Fruit fly (Drosophila melanogaster) whole organism, embryonic: ENCODE results near the gene Ccp84Ad.

ENCODE experiments used
- CG10462 ChIP-seq: fragments of 200-800 bp; sonication (Bioruptor generic); optimal IDR thresholded peaks from 2 replicates; lab custom pipeline; 2016; ENCODE audit warnings: missing biosample characterization, missing genetic modification characterization
- CG10979 ChIP-seq: fragments of 200-800 bp; sonication (Bioruptor generic); optimal IDR thresholded peaks from 2 replicates; lab custom pipeline; 2018; ENCODE audit warnings: missing biosample characterization, mild to moderate bottlenecking, missing genetic modification characterization, moderate library complexity
- CG12299 ChIP-seq: fragments of 200-800 bp; sonication (Bioruptor generic); optimal IDR thresholded peaks from 2 replicates; lab custom pipeline; 2018; ENCODE audit warnings: missing biosample characterization, mild to moderate bottlenecking, missing genetic modification characterization
- CG1603 ChIP-seq: fragments of 200-800 bp; sonication (Bioruptor generic); optimal IDR thresholded peaks from 2 replicates; lab custom pipeline; 2019; ENCODE audit warnings: missing biosample characterization, mild to moderate bottlenecking, missing genetic modification characterization, moderate library complexity
- CG1647 ChIP-seq: fragments of 200-800 bp; sonication (Bioruptor generic); optimal IDR thresholded peaks from 3 replicates; lab custom pipeline; 2016; ENCODE audit warnings: missing biosample characterization, missing genetic modification characterization
- CG16813 ChIP-seq: fragments of 200-800 bp; sonication (Bioruptor generic); IDR thresholded peaks from 3 replicates; pipeline ENCODE4 v1.3.6; 2022; ENCODE audit warnings: missing biosample characterization, missing genetic modification characterization; ENCODE audit not compliant: partially characterized antibody
- CG16863 ChIP-seq: fragments of 200-800 bp; sonication (Bioruptor generic); optimal IDR thresholded peaks from 3 replicates; lab custom pipeline; 2016; ENCODE audit warnings: missing biosample characterization, missing genetic modification characterization
- CG17612 ChIP-seq: fragments of 200-800 bp; sonication (Bioruptor generic); IDR thresholded peaks from 2 replicates; pipeline ENCODE4 v1.3.6; 2022; ENCODE audit warnings: missing biosample characterization, missing genetic modification characterization
- CG17802 ChIP-seq: fragments of 200-800 bp; sonication (Bioruptor generic); optimal IDR thresholded peaks from 2 replicates; lab custom pipeline; 2018; ENCODE audit warnings: missing biosample characterization, mild to moderate bottlenecking, missing genetic modification characterization, moderate library complexity
- CG2678 ChIP-seq: fragments of 200-800 bp; sonication (Bioruptor generic); optimal IDR thresholded peaks from 3 replicates; lab custom pipeline; 2019; ENCODE audit warnings: missing biosample characterization, mild to moderate bottlenecking, missing genetic modification characterization, moderate library complexity
- CG30403 ChIP-seq: fragments of 200-800 bp; sonication (Bioruptor generic); optimal IDR thresholded peaks from 3 replicates; lab custom pipeline; 2016; ENCODE audit warnings: missing biosample characterization, missing genetic modification characterization
- CG31224 ChIP-seq: fragments of 200-800 bp; sonication (Bioruptor generic); IDR thresholded peaks from 2 replicates; pipeline ENCODE4 v1.3.6; 2022; ENCODE audit warnings: missing biosample characterization, missing genetic modification characterization
- CG4730 ChIP-seq: fragments of 200-800 bp; sonication (Bioruptor generic); IDR thresholded peaks from 2 replicates; pipeline ENCODE4 v1.3.6; 2022; ENCODE audit warnings: missing biosample characterization, missing genetic modification characterization
- CG5180 ChIP-seq: fragments of 200-800 bp; sonication (Bioruptor generic); optimal IDR thresholded peaks from 3 replicates; lab custom pipeline; 2017; ENCODE audit warnings: missing biosample characterization, missing genetic modification characterization, mild to moderate bottlenecking, moderate library complexity, missing genetic modification reagents
- CG7271 ChIP-seq: fragments of 200-800 bp; sonication (Bioruptor generic); optimal IDR thresholded peaks from 2 replicates; lab custom pipeline; 2018; ENCODE audit warnings: missing biosample characterization, mild to moderate bottlenecking, missing genetic modification characterization, moderate library complexity
- CG7745 ChIP-seq: fragments of 200-800 bp; sonication (Bioruptor generic); optimal IDR thresholded peaks from 2 replicates; lab custom pipeline; 2018; ENCODE audit warnings: missing biosample characterization, mild to moderate bottlenecking, missing genetic modification characterization, moderate library complexity
- CG8281 ChIP-seq: fragments of 200-800 bp; sonication (Bioruptor generic); optimal IDR thresholded peaks from 2 replicates; lab custom pipeline; 2018; ENCODE audit warnings: missing biosample characterization, mild to moderate bottlenecking, missing genetic modification characterization, moderate library complexity
- CG8765 ChIP-seq: fragments of 200-800 bp; sonication (Bioruptor generic); IDR thresholded peaks from 2 replicates; pipeline ENCODE4 v1.3.6; 2022; ENCODE audit warnings: missing biosample characterization, missing genetic modification characterization
- CTCF ChIP-seq: fragments of 200-800 bp; sonication (Bioruptor generic); optimal IDR thresholded peaks from 2 replicates; lab custom pipeline; 2017; ENCODE audit warnings: missing biosample characterization, mild to moderate bottlenecking, missing genetic modification characterization, moderate library complexity
- Dip3 ChIP-seq: fragments of 200-800 bp; sonication (Bioruptor generic); optimal IDR thresholded peaks from 3 replicates; lab custom pipeline; 2016; ENCODE audit warnings: missing biosample characterization, missing genetic modification characterization
- Doc2 ChIP-seq: fragments of 200-800 bp; sonication (Bioruptor generic); IDR thresholded peaks from 2 replicates; pipeline ENCODE4 v1.3.6; 2022; ENCODE audit warnings: missing biosample characterization, missing genetic modification characterization
- GATAe ChIP-seq: fragments of 200-800 bp; sonication (Bioruptor generic); conservative IDR thresholded peaks from 2 replicates; pipeline ENCODE4 v1.3.6; 2022; ENCODE audit warnings: missing biosample characterization, missing genetic modification characterization
- NC2β ChIP-seq: fragments of 200-800 bp; sonication (Bioruptor generic); optimal IDR thresholded peaks from 2 replicates; lab custom pipeline; 2016; ENCODE audit warnings: missing biosample characterization, missing genetic modification characterization
- Ssrp ChIP-seq: fragments of 200-800 bp; sonication (Bioruptor generic); optimal IDR thresholded peaks from 2 replicates; lab custom pipeline; 2018; ENCODE audit warnings: missing biosample characterization, mild to moderate bottlenecking, missing genetic modification characterization, moderate library complexity
- Taf1 ChIP-seq: fragments of 200-800 bp; sonication (Bioruptor generic); IDR thresholded peaks from 2 replicates; pipeline ENCODE4 v1.3.6; 2022; ENCODE audit warnings: missing biosample characterization, missing genetic modification characterization
- Tbp ChIP-seq: fragments of >200 bp; optimal IDR thresholded peaks from 2 replicates; lab custom pipeline; 2018; ENCODE audit warnings: missing biosample characterization, missing genetic modification characterization
- amos ChIP-seq: fragments of 200-800 bp; sonication (Bioruptor generic); IDR thresholded peaks from 2 replicates; pipeline ENCODE4 v1.3.6; 2022; ENCODE audit warnings: missing biosample characterization, missing genetic modification characterization; ENCODE audit not compliant: partially characterized antibody
- bowl ChIP-seq: fragments of 200-800 bp; sonication (Bioruptor generic); IDR thresholded peaks from 2 replicates; pipeline ENCODE4 v1.3.6; 2022; ENCODE audit warnings: missing biosample characterization, missing genetic modification characterization
- cad ChIP-seq: fragments of >200 bp; optimal IDR thresholded peaks from 2 replicates; lab custom pipeline; 2017; ENCODE audit warnings: missing biosample characterization, missing genetic modification characterization
- chif ChIP-seq, 2 experiments: fragments of 200-800 bp; sonication (Bioruptor generic); optimal IDR thresholded peaks; 3 replicates each; lab custom pipeline; 2016; ENCODE audit warnings: missing biosample characterization in 2 of 2, missing genetic modification characterization in 2 of 2
- disco-r ChIP-seq: fragments of 200-800 bp; sonication (Bioruptor generic); optimal IDR thresholded peaks from 2 replicates; lab custom pipeline; 2016; ENCODE audit warnings: missing biosample characterization, missing genetic modification characterization
- en ChIP-seq: fragments of 200-800 bp; sonication (Bioruptor generic); optimal IDR thresholded peaks from 2 replicates; lab custom pipeline; 2016; ENCODE audit warnings: missing biosample characterization, missing genetic modification characterization
- grn ChIP-seq: fragments of 200-800 bp; sonication (Bioruptor generic); optimal IDR thresholded peaks from 3 replicates; lab custom pipeline; 2017; ENCODE audit warnings: missing biosample characterization, missing genetic modification characterization
- gro ChIP-seq: fragments of 200-800 bp; sonication (Bioruptor generic); optimal IDR thresholded peaks from 2 replicates; lab custom pipeline; 2016; ENCODE audit warnings: missing biosample characterization, missing genetic modification characterization
- insv ChIP-seq, 2 experiments: fragments of 200-800 bp; sonication (Bioruptor generic); optimal IDR thresholded peaks; 3 replicates each; lab custom pipeline; 2016 to 2018; ENCODE audit warnings: missing biosample characterization in 2 of 2, missing genetic modification characterization in 2 of 2
- jigr1 ChIP-seq: fragments of 200-800 bp; sonication (Bioruptor generic); IDR thresholded peaks from 3 replicates; pipeline ENCODE4 v1.3.6; 2022; ENCODE audit warnings: missing biosample characterization, missing genetic modification characterization
- knrl ChIP-seq: fragments of 200-800 bp; sonication (Bioruptor generic); IDR thresholded peaks from 3 replicates; pipeline ENCODE4 v1.3.6; 2022; ENCODE audit warnings: missing biosample characterization, missing genetic modification characterization; ENCODE audit not compliant: partially characterized antibody
- lab ChIP-seq: fragments of 200-800 bp; sonication (Bioruptor generic); optimal IDR thresholded peaks from 3 replicates; lab custom pipeline; 2017; ENCODE audit warnings: missing biosample characterization, missing genetic modification characterization, mild to moderate bottlenecking, moderate library complexity, missing genetic modification reagents
- lbe ChIP-seq: fragments of 200-800 bp; sonication (Bioruptor generic); optimal IDR thresholded peaks from 2 replicates; lab custom pipeline; 2016; ENCODE audit warnings: missing biosample characterization, mild to moderate bottlenecking, missing genetic modification characterization
- lola ChIP-seq, 3 experiments: fragments of >200 bp in 2 of 3; fragments of 200-800 bp in 1 of 3; sonication (Bioruptor generic) in 1 of 3; optimal IDR thresholded peaks; 2 replicates each; lab custom pipeline; 2017 to 2019; ENCODE audit warnings: missing biosample characterization in 3 of 3, missing genetic modification characterization in 3 of 3, mild to moderate bottlenecking in 1 of 3, moderate library complexity in 1 of 3
- lov ChIP-seq, 2 experiments: fragments of 200-800 bp in 1 of 2; fragments of >200 bp in 1 of 2; sonication (Bioruptor generic) in 1 of 2; IDR thresholded peaks in 1 of 2; optimal IDR thresholded peaks in 1 of 2; 2 replicates in 1 of 2; 3 replicates in 1 of 2; pipeline versions ENCODE4 v1.3.6 to Lab custom; 2017 to 2022; ENCODE audit warnings: missing biosample characterization in 1 of 2, missing genetic modification characterization in 1 of 2
- peb ChIP-seq: fragments of 200-800 bp; sonication (Bioruptor generic); IDR thresholded peaks from 2 replicates; pipeline ENCODE4 v1.3.6; 2022; ENCODE audit warnings: missing biosample characterization, missing genetic modification characterization
- repo ChIP-seq: fragments of 200-800 bp; sonication (Bioruptor generic); optimal IDR thresholded peaks from 2 replicates; lab custom pipeline; 2016; ENCODE audit warnings: missing biosample characterization, missing genetic modification characterization
- scrt ChIP-seq: fragments of 200-800 bp; sonication (Bioruptor generic); optimal IDR thresholded peaks from 2 replicates; lab custom pipeline; 2018; ENCODE audit warnings: missing biosample characterization, mild to moderate bottlenecking, missing genetic modification characterization, moderate library complexity
- sd ChIP-seq: fragments of 200-800 bp; sonication (Bioruptor generic); optimal IDR thresholded peaks from 3 replicates; lab custom pipeline; 2018; ENCODE audit warnings: missing biosample characterization, mild to moderate bottlenecking, missing genetic modification characterization, moderate library complexity
- slbo ChIP-seq: fragments of 200-800 bp; sonication (Bioruptor generic); IDR thresholded peaks from 2 replicates; pipeline ENCODE4 v1.3.6; 2022; ENCODE audit warnings: missing biosample characterization, missing genetic modification characterization
- slp2 ChIP-seq: fragments of 200-800 bp; sonication (Bioruptor generic); optimal IDR thresholded peaks from 2 replicates; lab custom pipeline; 2016; ENCODE audit warnings: missing biosample characterization, missing genetic modification characterization
- sna ChIP-seq: fragments of 200-800 bp; sonication (Bioruptor generic); IDR thresholded peaks from 2 replicates; pipeline ENCODE4 v1.3.6; 2022; ENCODE audit warnings: missing biosample characterization, missing genetic modification characterization; ENCODE audit not compliant: partially characterized antibody
- sqz ChIP-seq: fragments of 200-800 bp; sonication (Bioruptor generic); optimal IDR thresholded peaks from 3 replicates; lab custom pipeline; 2018; ENCODE audit warnings: missing biosample characterization, mild to moderate bottlenecking, missing genetic modification characterization
- sr ChIP-seq: fragments of 200-800 bp; sonication (Bioruptor generic); IDR thresholded peaks from 3 replicates; pipeline ENCODE4 v1.3.6; 2022; ENCODE audit warnings: missing biosample characterization, missing genetic modification characterization
- stwl ChIP-seq: fragments of 200-800 bp; sonication (Bioruptor generic); optimal IDR thresholded peaks from 3 replicates; lab custom pipeline; 2018; ENCODE audit warnings: missing biosample characterization, mild to moderate bottlenecking, missing genetic modification characterization, moderate library complexity
- zfh1 ChIP-seq: fragments of 200-800 bp; sonication (Bioruptor generic); IDR thresholded peaks from 3 replicates; pipeline ENCODE4 v1.3.6; 2022; ENCODE audit warnings: missing biosample characterization, missing genetic modification characterization

The Ccp84Ad gene

dm6 chr3R:6706327-6706726 is 13.8 kb downstream of the Ccp84Ad start:
- no peak for TF ChIP-seq sna (GFP tag; lab: Robert Waterston, UW)
- no peak for TF ChIP-seq lab (GFP tag; lab: Kevin White, UChicago)
- no peak for TF ChIP-seq zfh1 (GFP tag; lab: Robert Waterston, UW)
- TF ChIP-seq sr (GFP tag; lab: Robert Waterston, UW) = no peak
- TF ChIP-seq Tbp (GFP tag; lab: Kevin White, UChicago) = no peak
- TF ChIP-seq CG8765 = no peak
- peak; percentile 92 for TF ChIP-seq stwl (tag; lab: Kevin White, UChicago)
- peak; percentile 82 for TF ChIP-seq CTCF (GFP tag; lab: Kevin White, UChicago)
- peak in 1 of 2 experiments; percentile 5 for TF ChIP-seq insv (GFP tag; optimal IDR thresholded peaks at IDR 0.05; lab: Kevin White, UChicago)
- TF ChIP-seq lbe (GFP tag; lab: Kevin White, UChicago) = no peak
- TF ChIP-seq sqz (GFP tag; lab: Kevin White, UChicago) = no peak
- TF ChIP-seq repo (GFP tag; lab: Kevin White, UChicago) = no peak
- TF ChIP-seq lola (GFP tag; optimal IDR thresholded peaks at IDR 0.05; lab: Kevin White, UChicago) = no peak
- TF ChIP-seq NC2β (GFP tag; lab: Kevin White, UChicago) = no peak
- no peak for TF ChIP-seq CG10462 (GFP tag; lab: Kevin White, UChicago)
- TF ChIP-seq CG1647 (GFP tag; lab: Kevin White, UChicago) = no peak
- no peak for TF ChIP-seq CG17802 (tag; lab: Kevin White, UChicago)
- TF ChIP-seq CG17612 (GFP tag; lab: Robert Waterston, UW) = no peak
- TF ChIP-seq Ssrp (tag; lab: Kevin White, UChicago) = no peak
- TF ChIP-seq sd (tag; lab: Kevin White, UChicago) = no peak
- TF ChIP-seq slbo = no peak
- TF ChIP-seq Dip3 (GFP tag; lab: Kevin White, UChicago) = no peak
- TF ChIP-seq amos (GFP tag; lab: Robert Waterston, UW) = peak; percentile 50
- TF ChIP-seq grn (GFP tag; lab: Kevin White, UChicago) = no peak
- TF ChIP-seq Doc2 = no peak
- TF ChIP-seq bowl = no peak
- no peak for TF ChIP-seq scrt
- TF ChIP-seq CG16813 (GFP tag; lab: Robert Waterston, UW) = peak; percentile 21; the same call in 1 of the 3 replicates
- TF ChIP-seq knrl (GFP tag; lab: Robert Waterston, UW) = peak; percentile 40
- TF ChIP-seq GATAe (GFP tag; lab: Robert Waterston, UW) = no peak
- TF ChIP-seq jigr1 = no peak
- no peak for TF ChIP-seq CG12299 (tag; lab: Kevin White, UChicago)
- TF ChIP-seq CG7271 (tag; lab: Kevin White, UChicago) = no peak
- no peak for TF ChIP-seq peb
- no peak for TF ChIP-seq chif (GFP tag; optimal IDR thresholded peaks at IDR 0.05; lab: Kevin White, UChicago)
- TF ChIP-seq slp2 = no peak
- TF ChIP-seq CG7745 (tag; lab: Kevin White, UChicago) = no peak
- TF ChIP-seq CG30403 (GFP tag; lab: Kevin White, UChicago) = no peak
- no peak for TF ChIP-seq lov (optimal IDR thresholded peaks at IDR 0.05; lab: Kevin White, UChicago)
- TF ChIP-seq lov (GFP tag; IDR thresholded peaks at IDR 0.05; lab: Robert Waterston, UW) = no peak
- no peak for TF ChIP-seq CG10979 (tag; lab: Kevin White, UChicago)
- peak; percentile 23 for TF ChIP-seq CG1603
- no peak for TF ChIP-seq CG31224 (GFP tag; lab: Robert Waterston, UW)
- TF ChIP-seq CG2678 (tag; lab: Kevin White, UChicago) = no peak
- no peak for TF ChIP-seq disco-r (GFP tag; lab: Kevin White, UChicago)
- TF ChIP-seq gro (GFP tag; lab: Kevin White, UChicago) = no peak
- no peak for TF ChIP-seq cad (GFP tag; lab: Kevin White, UChicago)
- no peak for TF ChIP-seq CG5180
- TF ChIP-seq CG16863 = no peak
- TF ChIP-seq CG4730 (GFP tag; lab: Robert Waterston, UW) = no peak
- no peak for TF ChIP-seq en (GFP tag; lab: Kevin White, UChicago)
- no peak for TF ChIP-seq CG8281 (tag; lab: Kevin White, UChicago)
- TF ChIP-seq Taf1 = no peak
